Fruit fly (Drosophila melanogaster): ENCODE data around the gene DCTN1-p150.

DNA sequence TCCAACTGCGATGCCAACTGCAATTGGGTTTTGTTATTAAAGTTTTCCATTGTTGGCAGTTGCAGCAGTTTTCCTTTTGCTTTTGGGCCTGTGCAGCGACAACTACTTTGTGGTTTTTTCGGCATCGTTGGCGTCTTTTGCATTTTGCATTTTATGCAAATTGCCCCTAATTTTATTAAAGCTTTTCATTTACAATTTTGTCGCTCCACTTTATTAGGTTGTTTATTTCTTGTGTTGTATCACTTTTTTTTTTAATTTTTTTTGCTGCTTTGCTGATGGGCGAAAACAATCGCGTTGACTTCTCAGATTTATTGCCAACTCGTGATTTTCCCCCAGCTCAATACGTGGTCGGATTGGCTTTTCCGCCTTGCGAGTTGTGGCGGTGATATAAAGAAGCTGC lies 28.6 kb downstream of the DCTN1-p150 start:
- no peak for TF ChIP-seq CG14655 (GFP tag; optimal IDR thresholded peaks at IDR 0.05)
- no peak for TF ChIP-seq rn (GFP tag; IDR thresholded peaks at IDR 0.05)
- no peak for TF ChIP-seq fd96Ca (GFP tag; IDR thresholded peaks at IDR 0.05)
